Fruit fly (Drosophila melanogaster) whole organism, pupa: ENCODE data around the gene vito.

Experiments
- CG34367 ChIP-seq: fragments of 200-800 bp; sonication (Bioruptor generic); optimal IDR thresholded peaks from 2 replicates; lab custom pipeline; 2018; ENCODE audit warnings: missing biosample characterization, mild to moderate bottlenecking, missing genetic modification characterization
- CG4496 ChIP-seq: fragments of 200-800 bp; sonication (Bioruptor generic); IDR thresholded peaks from 3 replicates; pipeline ENCODE4 v1.3.6; 2022; ENCODE audit warnings: missing biosample characterization, missing genetic modification characterization
- EcR ChIP-seq: fragments of 200-800 bp; sonication (Bioruptor generic); optimal IDR thresholded peaks from 3 replicates; lab custom pipeline; 2019; ENCODE audit warnings: missing biosample characterization, missing genetic modification characterization, mild to moderate bottlenecking, moderate library complexity, missing genetic modification reagents
- Snoo ChIP-seq: fragments of 200-800 bp; sonication (Bioruptor generic); optimal IDR thresholded peaks from 3 replicates; lab custom pipeline; 2017; ENCODE audit warnings: missing biosample characterization, mild to moderate bottlenecking, missing genetic modification characterization, inconsistent platforms

DNA sequence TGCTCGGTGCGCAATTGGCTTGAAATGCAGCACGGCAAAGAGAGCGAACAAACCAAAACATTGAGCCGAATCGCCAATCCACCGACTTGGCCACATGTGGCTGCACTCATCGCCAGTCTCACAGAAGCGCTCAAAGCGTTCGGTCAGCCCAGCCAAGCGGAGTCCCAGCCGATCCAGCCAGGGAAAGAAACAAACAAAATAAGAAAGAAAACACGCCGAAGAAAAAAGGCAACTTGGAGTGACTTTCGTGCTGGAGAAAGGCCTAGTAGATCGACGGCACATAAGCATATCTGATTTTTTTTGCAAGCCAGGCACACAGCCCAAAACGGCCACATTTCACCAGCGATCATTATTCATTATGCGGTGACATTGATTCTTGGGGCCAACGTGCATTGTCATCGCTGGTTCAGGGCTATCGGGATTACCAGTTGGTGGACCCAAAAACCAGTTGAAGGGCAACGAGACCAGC, 25.0 kb upstream of the vito start:
- no peak for TF ChIP-seq CG34367 (tag; lab: Kevin White, UChicago)
- TF ChIP-seq EcR (GFP tag; lab: Kevin White, UChicago), result peak; percentile 89
- no peak for TF ChIP-seq Snoo (tag; lab: Kevin White, UChicago)
- TF ChIP-seq CG4496 (GFP tag; lab: Robert Waterston, UW), result peak; percentile 84
